Worm (Caenorhabditis elegans) whole organism, L4/young adult: ENCODE data around the gene ssp-32.

Experiments used
- dao-5 ChIP-seq: sonication (generic microtip); optimal IDR thresholded peaks from 2 replicates; lab custom pipeline; 2016; ENCODE audit warnings: missing genotype, missing genetic modification characterization, moderate library complexity, missing compliant biosample characterization
- him-1 ChIP-seq: sonication (generic microtip); optimal IDR thresholded peaks from 2 replicates; lab custom pipeline; 2016; ENCODE audit warnings: missing genotype, missing genetic modification reagents, missing genetic modification characterization, missing compliant biosample characterization

DNA sequence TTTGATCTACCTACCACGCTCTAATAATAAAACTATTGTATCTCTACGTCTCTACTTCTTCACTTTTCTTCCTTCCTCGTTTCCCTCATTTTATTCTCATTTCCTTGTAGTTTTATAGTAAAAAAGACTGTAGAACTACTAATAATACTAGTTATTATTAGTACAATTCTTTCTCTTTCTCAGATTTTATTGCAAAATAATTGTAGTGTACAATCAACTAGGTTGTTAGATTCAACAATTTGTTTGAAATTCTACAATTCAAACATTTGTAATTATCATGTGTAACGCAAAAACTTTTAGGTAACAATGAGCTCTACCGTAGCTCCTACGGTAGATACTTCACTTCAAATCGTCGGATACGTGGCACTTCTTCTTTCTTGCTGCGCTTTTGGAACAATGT is 39.5 kb upstream of the ssp-32 start, which contains the start of gene K07F5.12:
- no peak for TF ChIP-seq dao-5 (tag; lab: Kevin White, UChicago)
- TF ChIP-seq him-1 (tag; lab: Kevin White, UChicago) = no peak
